Worm (Caenorhabditis elegans): Measurements from ENCODE around the gene sul-2.

The sul-2 gene

ce11 chrV:8130149-8130661 lies 27.3 kb upstream of the sul-2 start, which contains the start of gene snap-1 (continued):
- TF ChIP-seq isw-1 (GFP tag; IDR thresholded peaks at IDR 0.05) (peak; percentile 58), fkh-10 (GFP tag; optimal IDR thresholded peaks at IDR 0.05) (peak; percentile 7), unc-86 (tag; optimal IDR thresholded peaks at IDR 0.05) (peak; percentile 46), snu-23 (GFP tag; optimal IDR thresholded peaks at IDR 0.05) (peak; percentile 56), zip-4 (GFP tag; optimal IDR thresholded peaks at IDR 0.05) (peak; percentile 75), fkh-8 (tag; optimal IDR thresholded peaks at IDR 0.05) (peak; percentile 85), jun-1 (tag; optimal IDR thresholded peaks at IDR 0.05) (peak; percentile 28)

DNA sequence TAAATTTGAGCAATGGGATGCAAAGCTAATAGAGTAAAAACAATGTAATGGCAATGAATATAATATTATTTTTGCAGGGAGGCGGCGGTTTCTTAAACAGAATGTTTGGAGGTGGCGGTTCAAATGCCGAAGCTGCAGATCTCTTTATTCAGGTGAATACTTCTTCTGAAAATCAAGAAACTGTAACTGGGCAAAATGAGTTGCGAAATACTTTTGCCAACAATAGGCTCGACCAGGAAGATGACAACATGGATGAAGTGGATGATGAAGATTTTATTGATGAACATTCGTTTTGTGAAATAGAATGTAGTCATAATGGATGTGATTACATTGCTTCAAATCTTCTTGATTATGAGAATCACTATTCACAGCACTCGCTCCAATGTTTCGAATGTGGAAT lies 26.7 kb upstream of the sul-2 start:
- TF ChIP-seq hlh-17 (GFP tag; optimal IDR thresholded peaks at IDR 0.05; ENCODE audit: borderline replicate concordance) = no peak
- no peak for TF ChIP-seq lin-15B (tag; optimal IDR thresholded peaks at IDR 0.05)

DNA sequence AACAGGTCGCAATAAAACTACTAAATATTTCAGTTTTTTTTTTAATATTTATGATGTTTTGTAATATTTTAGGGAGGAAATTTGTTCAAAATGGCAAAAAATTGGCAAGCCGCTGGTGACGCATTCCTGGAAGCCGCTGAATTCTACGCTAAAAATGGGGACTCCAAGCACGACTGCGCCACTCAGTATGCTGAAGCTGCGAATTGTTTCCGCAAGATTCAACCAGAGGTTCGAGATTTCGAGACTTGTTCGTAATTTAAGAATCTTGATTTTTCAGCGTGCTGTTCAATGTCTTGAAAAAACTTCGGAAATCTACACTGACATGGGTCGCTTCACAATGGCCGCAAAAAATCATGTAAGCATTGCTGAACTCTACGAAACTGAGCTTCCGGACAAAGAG lies 25.9 kb upstream of the sul-2 start:
- no peak for TF ChIP-seq swsn-7 (tag; optimal IDR thresholded peaks at IDR 0.05)
- TF ChIP-seq ztf-4 (tag; optimal IDR thresholded peaks at IDR 0.05) = no peak
- TF ChIP-seq unc-86 (tag; optimal IDR thresholded peaks at IDR 0.05) = no peak
- no peak for TF ChIP-seq dsc-1 (tag; optimal IDR thresholded peaks at IDR 0.05)
- TF ChIP-seq vab-15 (tag; optimal IDR thresholded peaks at IDR 0.05) = no peak
- no peak for TF ChIP-seq blmp-1 (tag; optimal IDR thresholded peaks at IDR 0.05)
- no peak for TF ChIP-seq lin-35 (GFP tag; optimal IDR thresholded peaks at IDR 0.05)
- TF ChIP-seq ceh-88 (GFP tag; IDR thresholded peaks at IDR 0.05) = no peak
- no peak for TF ChIP-seq grh-1 (GFP tag; IDR thresholded peaks at IDR 0.05)
- no peak for TF ChIP-seq skn-1 (tag; optimal IDR thresholded peaks at IDR 0.05)
- no peak for TF ChIP-seq nhr-85 (tag)
- no peak for TF ChIP-seq dpl-1 (GFP tag; optimal IDR thresholded peaks at IDR 0.05)
- TF ChIP-seq pax-3 (tag; optimal IDR thresholded peaks at IDR 0.05) = no peak
- TF ChIP-seq pqm-1 (tag; optimal IDR thresholded peaks at IDR 0.05) = no peak
- no peak for TF ChIP-seq ces-1 (GFP tag; optimal IDR thresholded peaks at IDR 0.05)
- TF ChIP-seq fkh-4 (tag; optimal IDR thresholded peaks at IDR 0.05; ENCODE audit: borderline replicate concordance) = no peak
- no peak for TF ChIP-seq egl-27 (tag; optimal IDR thresholded peaks at IDR 0.05)
- no peak for TF ChIP-seq lin-13 (GFP tag; optimal IDR thresholded peaks at IDR 0.05)
- no peak for TF ChIP-seq mdl-1 (tag; optimal IDR thresholded peaks at IDR 0.05)
- TF ChIP-seq zip-4 (GFP tag; optimal IDR thresholded peaks at IDR 0.05) = no peak

- TF ChIP-seq mdl-1 (tag; optimal IDR thresholded peaks at IDR 0.05) (no peak), nhr-85 (tag) (peak; percentile 15), dsc-1 (tag; optimal IDR thresholded peaks at IDR 0.05) (no peak), elt-2 (tag; optimal IDR thresholded peaks at IDR 0.05) (peak; percentile 21), lin-35 (GFP tag; optimal IDR thresholded peaks at IDR 0.05) (peak in 1 of 2 experiments; percentile 15)
These were observed 24.6 kb upstream of the sul-2 start, which contains the start of gene D1014.4 for ce11 chrV:8132926-8133325. TSS of gene D1014.4 (plus strand) at chrV:8133226.

DNA sequence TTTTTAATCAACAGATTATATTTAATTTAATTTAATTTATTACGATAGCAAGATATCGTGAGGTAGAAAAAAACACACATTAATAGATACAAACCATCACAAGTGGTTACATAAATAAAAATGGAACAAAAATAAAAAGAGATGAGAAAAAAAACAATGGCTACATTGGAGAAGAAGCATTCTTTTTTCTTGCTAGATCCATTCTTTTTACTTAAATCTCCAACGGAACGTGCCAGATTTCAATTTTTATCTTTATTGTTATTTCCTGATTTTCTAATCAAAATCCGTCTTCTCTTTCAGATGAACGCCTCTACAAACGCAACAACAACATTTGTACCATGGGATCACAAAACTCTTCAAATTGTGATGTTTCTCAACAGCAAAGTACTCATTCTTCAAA lies 13.9 kb upstream of the sul-2 start, which contains the start of gene D1014.2:
Gene D1014.2 (plus strand): TSS at position 301 of the 400 bp plus-strand sequence.
- no peak for TF ChIP-seq ztf-4 (tag; optimal IDR thresholded peaks at IDR 0.05)

DNA sequence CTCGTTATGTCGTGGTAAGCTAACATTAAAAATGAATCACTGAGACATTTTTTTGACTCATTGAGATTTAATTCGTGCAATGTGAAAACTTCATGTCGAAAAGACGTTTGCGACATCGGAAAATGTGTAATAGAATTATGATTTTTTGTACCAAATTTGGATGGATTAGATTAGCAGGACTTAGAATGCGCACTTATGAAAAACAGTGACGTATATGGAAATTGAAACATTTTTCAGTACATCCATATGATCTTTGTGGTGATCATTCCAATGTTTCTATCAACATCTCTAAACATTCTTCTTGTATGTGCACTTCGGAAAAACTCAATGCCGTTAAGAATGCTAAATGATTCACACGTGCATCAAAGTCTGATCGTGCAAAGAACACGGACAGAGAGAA lies 13.0 kb upstream of the sul-2 start:
- TF ChIP-seq dsc-1 (tag; optimal IDR thresholded peaks at IDR 0.05) (peak; percentile 2), pax-3 (tag; optimal IDR thresholded peaks at IDR 0.05) (no peak)

- TF ChIP-seq C34B4.2 (tag; optimal IDR thresholded peaks at IDR 0.05) (no peak), unc-86 (tag; optimal IDR thresholded peaks at IDR 0.05) (no peak), lin-15B (tag; optimal IDR thresholded peaks at IDR 0.05) (no peak), nhr-77 (tag; optimal IDR thresholded peaks at IDR 0.05) (no peak), blmp-1 (tag; optimal IDR thresholded peaks at IDR 0.05) (no peak)
These were observed 12.2 kb upstream of the sul-2 start, which contains the start of gene D1014.13 for ce11 chrV:8145329-8145728. TSS of gene D1014.13 (plus strand) at chrV:8145629.

All from whole organism, L1 larva.